Worm (Caenorhabditis elegans) whole organism, L4/young adult: ENCODE data around the gene F54H12.7.

Source experiments
- W03F9.2 ChIP-seq: fragments of 150-350 bp; optimal IDR thresholded peaks from 2 replicates; lab custom pipeline; 2014; ENCODE audit warnings: missing biosample characterization, missing genetic modification characterization
- him-1 ChIP-seq: sonication (generic microtip); optimal IDR thresholded peaks from 2 replicates; lab custom pipeline; 2016; ENCODE audit warnings: missing genotype, missing genetic modification reagents, missing genetic modification characterization, missing compliant biosample characterization

ce11 chrIII:7978289-7978688 lies 9.1 kb downstream of the F54H12.7 start:
- no peak for TF ChIP-seq him-1 (tag; lab: Kevin White, UChicago)
- TF ChIP-seq W03F9.2 (tag; lab: Kevin White, UChicago): no peak
